Worm (Caenorhabditis elegans) whole organism, young adult: ENCODE data around the gene madd-3.
A peak's percentile ranks its signal among the peaks of the same experiment; 100 is the strongest.

Experiments used
- F39B2.1 ChIP-seq: fragments of 200-800 bp; sonication (Bioruptor generic); IDR thresholded peaks from 2 replicates; pipeline ENCODE4 v1.3.6; 2022; ENCODE audit warnings: missing genetic modification reagents, missing genetic modification characterization, missing compliant biosample characterization
- F55B11.4 ChIP-seq: sonication (generic microtip); optimal IDR thresholded peaks from 2 replicates; lab custom pipeline; 2016; ENCODE audit warnings: missing compliant biosample characterization, missing genetic modification characterization, borderline replicate concordance; ENCODE audit not compliant: insufficient read depth
- ama-1 ChIP-seq, 3 experiments: fragments of 150-350 bp in 1 of 3; sonication (generic microtip) in 2 of 3; optimal IDR thresholded peaks; 2 replicates each; lab custom pipeline; 2014 to 2018; ENCODE audit warnings: missing biosample characterization in 2 of 3, missing genetic modification characterization in 2 of 3, missing genetic modification reagents in 2 of 3
- cebp-2 ChIP-seq: fragments of 200-800 bp; sonication (Bioruptor generic); IDR thresholded peaks from 2 replicates; pipeline ENCODE4 v1.3.6; 2022; ENCODE audit warnings: missing genetic modification characterization, missing compliant biosample characterization
- ceh-27 ChIP-seq: fragments of 200-800 bp; sonication (Bioruptor generic); optimal IDR thresholded peaks from 2 replicates; lab custom pipeline; 2018; ENCODE audit warnings: mild to moderate bottlenecking, missing genetic modification characterization, moderate library complexity, missing compliant biosample characterization
- ceh-40 ChIP-seq: fragments of 200-800 bp; sonication (Bioruptor generic); IDR thresholded peaks from 2 replicates; pipeline ENCODE4 v1.3.6; 2022; ENCODE audit warnings: missing genetic modification characterization, missing compliant biosample characterization
- lsy-27 ChIP-seq: sonication (generic microtip); optimal IDR thresholded peaks from 2 replicates; lab custom pipeline; 2017; ENCODE audit warnings: missing genetic modification characterization, mild to moderate bottlenecking, missing compliant biosample characterization, antibody characterized with exemption, missing genotype, borderline replicate concordance; ENCODE audit not compliant: insufficient read depth
- madf-3 ChIP-seq: fragments of 200-800 bp; sonication (Bioruptor generic); IDR thresholded peaks from 2 replicates; pipeline ENCODE4 v1.3.6; 2022; ENCODE audit warnings: missing genetic modification reagents, missing genetic modification characterization, missing compliant biosample characterization

DNA sequence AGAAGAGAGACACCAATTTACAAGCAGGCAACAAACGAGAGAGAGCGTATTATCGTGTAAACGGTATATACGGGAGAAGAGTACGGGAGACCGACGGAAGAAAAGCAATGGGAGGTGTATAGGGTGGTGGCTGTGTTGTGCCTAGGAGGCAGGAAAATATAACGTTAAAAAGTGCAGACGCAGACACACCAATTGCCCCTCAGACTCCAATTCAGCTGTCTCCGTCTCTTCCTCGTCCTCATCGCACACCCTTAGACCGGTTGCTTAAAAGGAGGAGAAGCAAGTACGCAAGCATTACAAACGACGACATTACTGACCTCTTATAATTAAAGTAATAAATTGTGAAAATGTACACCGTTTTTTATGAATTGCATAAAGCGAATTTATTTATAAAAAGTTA is 16.0 kb upstream of the madd-3 start:
- no peak for TF ChIP-seq cebp-2 (GFP tag; lab: Robert Waterston, UW)
- TF ChIP-seq ceh-27 (GFP tag; lab: Kevin White, UChicago) = peak; percentile 83
- TF ChIP-seq madf-3 = no peak
- no peak for TF ChIP-seq ceh-40 (GFP tag; lab: Robert Waterston, UW)
- no peak for TF ChIP-seq lsy-27 (tag; lab: Kevin White, UChicago)
- no peak for TF ChIP-seq ama-1 (optimal IDR thresholded peaks at IDR 0.05; lab: Kevin White, UChicago)
- TF ChIP-seq ama-1 (GFP tag; optimal IDR thresholded peaks at IDR 0.05; lab: Kevin White, UChicago) = no peak
- TF ChIP-seq F55B11.4 = no peak
- TF ChIP-seq F39B2.1 (GFP tag; lab: Robert Waterston, UW) = no peak
